Fruit fly (Drosophila melanogaster): Measurements from ENCODE around the gene Sfxn1-3.
A peak's percentile ranks its signal among the peaks of the same experiment; 100 is the strongest.

Gene Sfxn1-3

dm6 chr3R:4381079-4381919 is 2.9 kb downstream of the Sfxn1-3 start, which contains the start of gene Cont (continued):
- TF ChIP-seq Doc3 (GFP tag; IDR thresholded peaks at IDR 0.05; ENCODE audit: partially characterized antibody) (peak; percentile 89), CG17361 (GFP tag; IDR thresholded peaks at IDR 0.05) (0 out of 3 replicates have a peak, but pooled peaks have one; percentile 10), insv (GFP tag; optimal IDR thresholded peaks at IDR 0.05) (no peak), Dfd (GFP tag; optimal IDR thresholded peaks at IDR 0.05) (no peak), jing (GFP tag; optimal IDR thresholded peaks at IDR 0.05) (no peak), Ssrp (tag; optimal IDR thresholded peaks at IDR 0.05) (no peak), CG10959 (GFP tag; IDR thresholded peaks at IDR 0.05) (no peak), ewg (GFP tag; optimal IDR thresholded peaks at IDR 0.05) (peak; percentile 6), E2f1 (GFP tag; IDR thresholded peaks at IDR 0.05) (no peak), mld (GFP tag; IDR thresholded peaks at IDR 0.05; ENCODE audit: partially characterized antibody) (peak; percentile 82), Hr39 (optimal IDR thresholded peaks at IDR 0.05) (no peak), CG13424 (tag; optimal IDR thresholded peaks at IDR 0.05) (no peak), CG1792 (GFP tag; optimal IDR thresholded peaks at IDR 0.05) (no peak), ci (GFP tag; IDR thresholded peaks at IDR 0.05) (0 out of 3 replicates have a peak, but pooled peaks have one; percentile 53), CG6654 (GFP tag; optimal IDR thresholded peaks at IDR 0.05) (no peak), CG5953 (GFP tag; IDR thresholded peaks at IDR 0.05) (no peak), CG10431 (GFP tag; optimal IDR thresholded peaks at IDR 0.05) (no peak), dmrt11E (tag; optimal IDR thresholded peaks at IDR 0.05) (no peak), CG6791 (GFP tag; IDR thresholded peaks at IDR 0.05; ENCODE audit: partially characterized antibody) (peak; percentile 97), az2 (GFP tag; optimal IDR thresholded peaks at IDR 0.05) (no peak), CG4282 (GFP tag; optimal IDR thresholded peaks at IDR 0.05) (no peak), Asciz (GFP tag; optimal IDR thresholded peaks at IDR 0.05) (no peak), CG3407 (GFP tag; optimal IDR thresholded peaks at IDR 0.05) (no peak), CG13894 (tag; optimal IDR thresholded peaks at IDR 0.05) (peak; percentile 14), amos (GFP tag; IDR thresholded peaks at IDR 0.05; ENCODE audit: partially characterized antibody) (peak; percentile 97), CG10267 (tag; optimal IDR thresholded peaks at IDR 0.05) (peak; percentile 58), bbx (GFP tag; IDR thresholded peaks at IDR 0.05; ENCODE audit: partially characterized antibody) (peak; percentile 98), zen2 (GFP tag; IDR thresholded peaks at IDR 0.05; ENCODE audit: partially characterized antibody) (peak; percentile 89), sqz (GFP tag; optimal IDR thresholded peaks at IDR 0.05) (no peak), trh (GFP tag; optimal IDR thresholded peaks at IDR 0.05) (no peak), ssp (GFP tag; IDR thresholded peaks at IDR 0.05) (no peak), Hr51 (GFP tag; optimal IDR thresholded peaks at IDR 0.05) (peak in 1 of 2 experiments; percentile 38), CG43689 (GFP tag; IDR thresholded peaks at IDR 0.05) (no peak), CG15514 (GFP tag; optimal IDR thresholded peaks at IDR 0.05) (peak; percentile 68), CG14860 (GFP tag; IDR thresholded peaks at IDR 0.05; ENCODE audit: partially characterized antibody) (peak; percentile 93), CG12104 (GFP tag; optimal IDR thresholded peaks at IDR 0.05) (no peak), sna (GFP tag; IDR thresholded peaks at IDR 0.05; ENCODE audit: partially characterized antibody) (peak; percentile 86), Opbp (GFP tag; IDR thresholded peaks at IDR 0.05; ENCODE audit: partially characterized antibody) (peak; percentile 97), z (GFP tag; IDR thresholded peaks at IDR 0.05) (no peak), bab2 (GFP tag; optimal IDR thresholded peaks at IDR 0.05) (no peak), CG13287 (GFP tag; IDR thresholded peaks at IDR 0.05; ENCODE audit: partially characterized antibody) (peak; percentile 94), tin (GFP tag; optimal IDR thresholded peaks at IDR 0.05) (no peak), CG2120 (GFP tag; optimal IDR thresholded peaks at IDR 0.05) (peak; percentile 25), CG17186 (GFP tag; optimal IDR thresholded peaks at IDR 0.05) (peak; percentile 26), Lhr (GFP tag; optimal IDR thresholded peaks at IDR 0.05) (peak; percentile 39), CG30020 (tag; optimal IDR thresholded peaks at IDR 0.05) (peak; percentile 61), Dref (GFP tag; IDR thresholded peaks at IDR 0.05) (peak; percentile 99), CoRest (tag; optimal IDR thresholded peaks at IDR 0.05) (peak; percentile 2)
